Worm (Caenorhabditis elegans) whole organism, L4 larva: ENCODE measurements around the gene clec-22.

Source experiments
- D1046.2 ChIP-seq: fragments of 200-800 bp; sonication (Bioruptor generic); IDR thresholded peaks from 2 replicates; pipeline ENCODE4 v1.3.6; 2022; ENCODE audit warnings: missing genetic modification characterization, missing compliant biosample characterization
- F10B5.3 ChIP-seq: sonication (generic microtip); optimal IDR thresholded peaks from 2 replicates; lab custom pipeline; 2016; ENCODE audit warnings: mild to moderate bottlenecking, missing genetic modification characterization, missing compliant biosample characterization
- F26F4.8 ChIP-seq: fragments of 200-800 bp; sonication (Bioruptor generic); conservative IDR thresholded peaks from 2 replicates; pipeline ENCODE4 v1.3.6; 2022; ENCODE audit warnings: missing genetic modification characterization, missing compliant biosample characterization
- Y105C5A.15 ChIP-seq: fragments of 200-800 bp; sonication (Bioruptor generic); IDR thresholded peaks from 2 replicates; pipeline ENCODE4 v1.3.6; 2022; ENCODE audit warnings: missing genetic modification characterization, missing compliant biosample characterization
- Y48G9A.11 ChIP-seq: fragments of 200-800 bp; sonication (Bioruptor generic); IDR thresholded peaks from 2 replicates; pipeline ENCODE4 v1.3.6; 2022; ENCODE audit warnings: missing genetic modification reagents, missing genetic modification characterization, missing compliant biosample characterization
- Y5F2A.4 ChIP-seq: fragments of 200-800 bp; sonication (Bioruptor generic); optimal IDR thresholded peaks from 2 replicates; lab custom pipeline; 2018; ENCODE audit warnings: mild to moderate bottlenecking, missing genetic modification characterization, missing compliant biosample characterization
- Y75B8A.6 ChIP-seq: fragments of 200-800 bp; sonication (Bioruptor generic); IDR thresholded peaks from 2 replicates; pipeline ENCODE4 v1.3.6; 2022; ENCODE audit warnings: missing genetic modification reagents, missing genetic modification characterization, missing compliant biosample characterization
- ZK546.5 ChIP-seq, 2 experiments: sonication (generic microtip); optimal IDR thresholded peaks; 2 replicates each; lab custom pipeline; 2017; ENCODE audit warnings: missing biosample characterization in 2 of 2, missing genetic modification characterization in 2 of 2
- aha-1 ChIP-seq: fragments of 150-350 bp; peaks from one replicate; lab custom pipeline; 2014; ENCODE audit warnings: missing biosample characterization, missing genetic modification characterization
- aly-2 ChIP-seq: sonication (generic microtip); optimal IDR thresholded peaks from 2 replicates; lab custom pipeline; 2018; ENCODE audit warnings: missing biosample characterization, missing genetic modification characterization
- arid-1 ChIP-seq: fragments of 200-800 bp; sonication (Bioruptor generic); conservative IDR thresholded peaks from 2 replicates; pipeline ENCODE4 v1.3.6; 2022; ENCODE audit warnings: missing genetic modification reagents, missing genetic modification characterization, missing compliant biosample characterization
- ceh-20 ChIP-seq: fragments of 200-800 bp; sonication (Bioruptor generic); IDR thresholded peaks from 2 replicates; pipeline ENCODE4 v1.3.6; 2022; ENCODE audit warnings: missing genetic modification reagents, missing genetic modification characterization, missing compliant biosample characterization
- ceh-28 ChIP-seq: fragments of 150-350 bp; optimal IDR thresholded peaks from 2 replicates; lab custom pipeline; 2014; ENCODE audit warnings: missing biosample characterization, missing genetic modification reagents, missing genetic modification characterization
- daf-16 ChIP-seq, 3 experiments: sonication (generic microtip); optimal IDR thresholded peaks; 2 replicates each; lab custom pipeline; 2016 to 2017; ENCODE audit warnings: missing genetic modification characterization in 3 of 3, missing genetic modification reagents in 3 of 3, mild to moderate bottlenecking in 2 of 3, missing compliant biosample characterization in 2 of 3, missing biosample characterization in 1 of 3, moderate library complexity in 1 of 3
- dmd-9 ChIP-seq: fragments of 200-800 bp; sonication (Bioruptor generic); IDR thresholded peaks from 2 replicates; pipeline ENCODE4 v1.3.6; 2022; ENCODE audit warnings: missing genetic modification reagents, missing genetic modification characterization, missing compliant biosample characterization
- egl-43 ChIP-seq: fragments of 200-800 bp; sonication (Bioruptor generic); IDR thresholded peaks from 2 replicates; pipeline ENCODE4 v1.3.6; 2022; ENCODE audit warnings: missing genetic modification reagents, missing genetic modification characterization, missing compliant biosample characterization
- hif-1 ChIP-seq, 2 experiments: sonication (generic microtip); optimal IDR thresholded peaks; 2 replicates each; lab custom pipeline; 2016 to 2017; ENCODE audit warnings: missing compliant biosample characterization in 2 of 2, missing genetic modification characterization in 2 of 2, missing genetic modification reagents in 2 of 2, missing genotype in 2 of 2, mild to moderate bottlenecking in 1 of 2
- hmg-1.1 ChIP-seq: fragments of 200-800 bp; sonication (Bioruptor generic); IDR thresholded peaks from 2 replicates; pipeline ENCODE4 v1.3.6; 2022; ENCODE audit warnings: missing genetic modification reagents, missing genetic modification characterization, missing compliant biosample characterization
- jun-1 ChIP-seq: fragments of 150-350 bp; optimal IDR thresholded peaks from 2 replicates; lab custom pipeline; 2014; ENCODE audit warnings: missing biosample characterization, missing genetic modification reagents, missing genetic modification characterization
- lin-13 ChIP-seq: fragments of 150-350 bp; optimal IDR thresholded peaks from 2 replicates; lab custom pipeline; 2014; ENCODE audit warnings: missing biosample characterization, missing genetic modification reagents, missing genetic modification characterization
- lin-38 ChIP-seq: fragments of 200-800 bp; sonication (Bioruptor generic); IDR thresholded peaks from 2 replicates; pipeline ENCODE4 v1.3.6; 2022; ENCODE audit warnings: missing genetic modification reagents, missing genetic modification characterization, missing compliant biosample characterization
- lir-3 ChIP-seq: sonication (generic microtip); optimal IDR thresholded peaks from 2 replicates; lab custom pipeline; 2016; ENCODE audit warnings: mild to moderate bottlenecking, missing genetic modification characterization, missing compliant biosample characterization
- madf-5 ChIP-seq, 2 experiments: fragments of 200-800 bp; sonication (Bioruptor generic); IDR thresholded peaks; 2 replicates each; pipeline ENCODE4 v1.3.6; 2022; ENCODE audit warnings: missing compliant biosample characterization in 2 of 2, missing genetic modification characterization in 2 of 2
- mep-1 ChIP-seq: fragments of 150-350 bp; sonication (generic microtip); optimal IDR thresholded peaks from 3 replicates; lab custom pipeline; 2014; ENCODE audit warnings: missing biosample characterization, missing genetic modification characterization
- mes-2 ChIP-seq: sonication (generic microtip); optimal IDR thresholded peaks from 2 replicates; lab custom pipeline; 2016; ENCODE audit warnings: missing genotype, mild to moderate bottlenecking, missing genetic modification characterization, missing compliant biosample characterization; ENCODE audit not compliant: poor library complexity, severe bottlenecking
- nhr-76 ChIP-seq: fragments of 150-350 bp; optimal IDR thresholded peaks from 2 replicates; lab custom pipeline; 2014; ENCODE audit warnings: missing biosample characterization, missing genetic modification characterization
- sdz-12 ChIP-seq: fragments of 200-800 bp; sonication (Bioruptor generic); optimal IDR thresholded peaks from 2 replicates; lab custom pipeline; 2018; ENCODE audit warnings: mild to moderate bottlenecking, missing genetic modification characterization, missing compliant biosample characterization
- set-16 ChIP-seq: fragments of 200-800 bp; sonication (Bioruptor generic); IDR thresholded peaks from 2 replicates; pipeline ENCODE4 v1.3.6; 2022; ENCODE audit warnings: missing genetic modification reagents, missing genetic modification characterization, missing compliant biosample characterization
- skn-1 ChIP-seq: fragments of 150-350 bp; optimal IDR thresholded peaks from 2 replicates; lab custom pipeline; 2014; ENCODE audit warnings: missing biosample characterization, missing genetic modification characterization
- unc-39 ChIP-seq: sonication (generic microtip); optimal IDR thresholded peaks from 2 replicates; lab custom pipeline; 2017; ENCODE audit warnings: missing biosample characterization, missing genetic modification characterization
- unc-62 ChIP-seq, 3 experiments: fragments of 150-350 bp in 1 of 3; sonication (generic microtip); optimal IDR thresholded peaks in 2 of 3; peaks in 1 of 3; 1 replicate in 1 of 3; 2 replicates in 2 of 3; lab custom pipeline; 2014 to 2017; ENCODE audit warnings: missing biosample characterization in 3 of 3, missing genetic modification characterization in 3 of 3, missing genetic modification reagents in 3 of 3, missing genotype in 1 of 3
- zfp-3 ChIP-seq: fragments of 200-800 bp; sonication (Bioruptor generic); conservative IDR thresholded peaks from 2 replicates; pipeline ENCODE4 v1.3.6; 2022; ENCODE audit warnings: missing genetic modification reagents, missing genetic modification characterization, missing compliant biosample characterization
- zip-11 ChIP-seq: fragments of 200-800 bp; sonication (Bioruptor generic); IDR thresholded peaks from 2 replicates; pipeline ENCODE4 v1.3.6; 2022; ENCODE audit warnings: missing genetic modification characterization, missing compliant biosample characterization

The clec-22 gene

DNA sequence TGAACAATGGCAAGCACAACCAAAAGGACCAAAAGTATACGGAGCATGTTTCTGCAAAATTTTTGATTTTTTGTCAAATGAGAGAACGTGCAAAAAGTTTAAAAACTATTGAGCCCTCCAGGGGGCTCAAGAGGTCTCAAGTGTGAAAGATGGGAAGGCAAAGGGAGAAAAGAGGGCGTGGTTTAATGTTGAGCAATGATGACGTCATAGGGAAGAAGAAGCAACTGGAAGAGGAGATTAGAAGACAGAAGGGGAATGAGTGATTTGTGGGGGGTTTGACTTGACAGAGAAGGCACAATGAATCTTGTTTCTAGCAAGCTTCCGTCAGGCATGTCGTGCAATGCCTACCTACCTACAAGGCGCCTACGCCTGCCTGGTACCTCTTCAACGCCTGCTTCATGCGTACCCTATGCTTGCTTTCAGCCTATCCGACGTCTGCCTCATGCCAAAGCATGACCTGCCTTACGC is 36.9 kb upstream of the clec-22 start, which contains the start of gene T20B3.14:
Gene T20B3.14 (minus strand): TSS at position 51 of the 468 bp plus-strand sequence.
- TF ChIP-seq skn-1 (tag; lab: Kevin White, UChicago): no peak
- 0 out of 2 replicates have a peak, but pooled peaks have one; percentile 46 for TF ChIP-seq ceh-20 (GFP tag; lab: Robert Waterston, UW)
- TF ChIP-seq sdz-12 (GFP tag; lab: Kevin White, UChicago): no peak
- no peak for TF ChIP-seq mep-1 (tag; lab: Kevin White, UChicago)
- TF ChIP-seq aha-1: peak; percentile 63
- no peak for TF ChIP-seq Y48G9A.11 (GFP tag; lab: Robert Waterston, UW)
- TF ChIP-seq hif-1 (tag; optimal IDR thresholded peaks at IDR 0.05; lab: Kevin White, UChicago): peak in 1 of 2 experiments; percentile 35
- peak in 1 of 2 experiments; percentile 71 for TF ChIP-seq unc-62 (GFP tag; optimal IDR thresholded peaks at IDR 0.05 in 1 of 2; lab: Kevin White, UChicago)
- TF ChIP-seq unc-62 (tag; optimal IDR thresholded peaks at IDR 0.05; lab: Kevin White, UChicago): no peak
- no peak for TF ChIP-seq zfp-3 (GFP tag; lab: Robert Waterston, UW)
- no peak for TF ChIP-seq ZK546.5 (tag; optimal IDR thresholded peaks at IDR 0.05; lab: Kevin White, UChicago)
- TF ChIP-seq, all 104 proteins: peak for 4

ce11 chrV:16827485-16827884 is 30.7 kb upstream of the clec-22 start, which contains the start of gene srh-216:
srh-216 (minus strand) TSS chrV:16827585.
- TF ChIP-seq aly-2 (tag; lab: Kevin White, UChicago) (no peak), lin-38 (GFP tag; lab: Robert Waterston, UW) (no peak), skn-1 (tag; lab: Kevin White, UChicago) (no peak), jun-1 (tag; lab: Kevin White, UChicago) (no peak), mes-2 (tag; lab: Kevin White, UChicago) (no peak), hmg-1.1 (no peak), lin-13 (no peak), daf-16 (GFP tag; optimal IDR thresholded peaks at IDR 0.05; lab: Kevin White, UChicago) (no peak), daf-16 (tag; optimal IDR thresholded peaks at IDR 0.05; lab: Kevin White, UChicago) (no peak)
- TF ChIP-seq, all 104 proteins: peak for 0

DNA sequence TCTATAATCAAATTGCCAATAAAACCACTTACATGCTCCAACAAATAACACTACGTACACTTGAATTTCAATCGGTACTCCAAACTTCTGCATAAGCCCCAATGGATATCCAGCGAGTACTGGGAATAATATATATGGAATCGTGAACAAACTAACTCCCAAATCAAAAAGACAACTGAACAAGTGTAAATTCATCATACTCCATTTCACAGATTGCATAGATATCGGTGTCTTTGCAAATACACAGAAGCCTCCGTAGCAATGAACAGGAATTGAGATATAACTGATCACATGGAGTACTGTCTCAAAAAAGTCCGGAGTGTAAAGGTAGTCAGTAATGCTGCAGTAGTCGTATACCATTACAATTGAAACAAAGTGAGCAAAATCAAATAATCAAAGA is 28.8 kb upstream of the clec-22 start, which contains the start of gene srh-214:
Gene srh-214 (minus strand): TSS at position 360 of the 400 bp plus-strand sequence.
- TF ChIP-seq unc-62 (GFP tag; optimal IDR thresholded peaks at IDR 0.05 in 1 of 2; lab: Kevin White, UChicago): no peak
- no peak for TF ChIP-seq unc-62 (tag; optimal IDR thresholded peaks at IDR 0.05; lab: Kevin White, UChicago)
- peak; percentile 91 for TF ChIP-seq aha-1

ce11 chrV:16831310-16831709 is 26.9 kb upstream of the clec-22 start:
- TF ChIP-seq unc-62 (GFP tag; optimal IDR thresholded peaks at IDR 0.05 in 1 of 2; lab: Kevin White, UChicago) (peak in 1 of 2 experiments; percentile 93), unc-62 (tag; optimal IDR thresholded peaks at IDR 0.05; lab: Kevin White, UChicago) (no peak), nhr-76 (tag; lab: Kevin White, UChicago) (no peak)

DNA sequence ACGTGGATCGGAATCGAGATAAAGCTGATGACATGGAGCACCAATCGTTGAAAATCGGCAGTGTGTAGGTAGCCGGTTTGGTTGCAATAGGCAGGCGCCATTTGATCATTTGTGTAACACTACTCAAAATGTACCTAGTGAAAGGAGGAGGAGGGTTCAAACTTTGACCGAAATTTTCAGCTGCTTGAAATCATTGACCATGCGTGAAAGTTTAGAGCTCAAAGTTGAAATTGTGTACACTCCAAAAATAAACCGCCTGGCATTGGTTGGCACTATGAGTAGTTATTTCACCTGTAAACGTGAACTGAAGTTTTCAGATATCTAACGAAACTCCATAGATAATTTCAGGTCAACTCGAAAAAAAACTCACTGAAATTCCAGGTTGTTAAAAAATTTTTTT is 26.3 kb upstream of the clec-22 start, which contains the start of gene srh-215:
Gene srh-215 (minus strand): TSS at position 101 of the 400 bp plus-strand sequence.
- TF ChIP-seq unc-39 (tag; lab: Kevin White, UChicago) (no peak), Y5F2A.4 (no peak), madf-5 (GFP tag; IDR thresholded peaks at IDR 0.05; lab: Robert Waterston, UW) (no peak), D1046.2 (GFP tag; lab: Robert Waterston, UW) (no peak)

DNA sequence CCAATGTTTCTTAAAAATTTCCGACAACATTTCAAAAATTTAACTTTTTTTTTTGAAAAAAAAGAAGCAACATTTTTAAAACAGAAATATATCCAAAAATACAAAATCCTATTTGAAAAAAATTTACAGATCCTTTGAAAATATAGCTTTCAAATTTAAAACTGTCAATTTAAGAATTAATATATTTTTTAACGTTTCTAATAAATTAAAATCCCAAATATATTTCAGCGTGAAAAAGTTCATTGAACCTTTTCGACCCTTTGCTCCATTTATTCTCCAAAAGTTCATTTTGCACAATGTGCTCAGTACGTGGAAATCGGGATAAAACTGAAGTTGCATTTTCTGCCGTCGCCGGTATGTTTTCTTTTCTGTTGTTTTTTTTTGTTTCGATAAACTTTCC is 25.4 kb upstream of the clec-22 start, which contains the start of gene phy-3:
Gene phy-3 (plus strand): TSS at position 301 of the 400 bp plus-strand sequence.
- TF ChIP-seq egl-43 (GFP tag; lab: Robert Waterston, UW): no peak
- TF ChIP-seq ceh-28: no peak
- no peak for TF ChIP-seq arid-1 (GFP tag; lab: Robert Waterston, UW)
- no peak for TF ChIP-seq lir-3
- no peak for TF ChIP-seq F10B5.3 (tag; lab: Kevin White, UChicago)
- no peak for TF ChIP-seq nhr-76 (tag; lab: Kevin White, UChicago)
- TF ChIP-seq F26F4.8 (GFP tag; lab: Robert Waterston, UW): no peak
- TF ChIP-seq zip-11: no peak
- TF ChIP-seq hif-1 (tag; optimal IDR thresholded peaks at IDR 0.05; lab: Kevin White, UChicago): no peak
- no peak for TF ChIP-seq dmd-9
- TF ChIP-seq set-16 (GFP tag; lab: Robert Waterston, UW): no peak
- no peak for TF ChIP-seq jun-1 (tag; lab: Kevin White, UChicago)
- no peak for TF ChIP-seq D1046.2 (GFP tag; lab: Robert Waterston, UW)
- no peak for TF ChIP-seq Y75B8A.6 (GFP tag; lab: Robert Waterston, UW)
- no peak for TF ChIP-seq Y105C5A.15
